Fruit fly (Drosophila melanogaster) whole organism, pupa: ENCODE measurements around the gene htl.

Experiments
- CG10348 ChIP-seq: fragments of 200-800 bp; sonication (Bioruptor generic); IDR thresholded peaks from 2 replicates; pipeline ENCODE4 v1.3.6; 2022; ENCODE audit warnings: missing biosample characterization, missing genetic modification characterization
- CG34367 ChIP-seq: fragments of 200-800 bp; sonication (Bioruptor generic); optimal IDR thresholded peaks from 2 replicates; lab custom pipeline; 2018; ENCODE audit warnings: missing biosample characterization, mild to moderate bottlenecking, missing genetic modification characterization
- EcR ChIP-seq: fragments of 200-800 bp; sonication (Bioruptor generic); optimal IDR thresholded peaks from 3 replicates; lab custom pipeline; 2019; ENCODE audit warnings: missing biosample characterization, missing genetic modification characterization, mild to moderate bottlenecking, moderate library complexity, missing genetic modification reagents

DNA sequence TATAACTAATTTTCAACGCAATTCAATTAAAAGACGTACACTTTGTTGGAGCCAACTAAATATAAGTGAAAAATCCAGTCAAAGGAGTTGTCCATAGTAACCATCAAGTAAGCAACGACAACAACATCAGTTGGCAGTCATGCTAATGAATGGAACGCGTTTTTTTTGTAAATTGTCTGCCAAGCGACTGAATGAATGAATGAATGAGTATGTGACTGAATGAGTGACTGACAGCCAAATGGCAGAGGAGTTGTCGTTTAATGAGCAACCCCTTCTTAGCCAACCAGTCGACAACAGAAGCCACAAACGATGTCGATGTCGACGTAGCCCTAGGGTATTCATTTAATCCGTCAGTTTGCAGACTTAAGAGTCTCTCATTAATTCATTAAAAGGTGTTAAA, 35.5 kb upstream of the htl start:
- TF ChIP-seq CG34367 (no peak), CG10348 (GFP tag; lab: Robert Waterston, UW) (no peak), EcR (GFP tag; lab: Kevin White, UChicago) (no peak)
